Worm (Caenorhabditis elegans) whole organism, mixed stage, embryonic: ENCODE measurements around the gene casy-1.

Source experiments
- M03D4.4 ChIP-seq: sonication (generic microtip); optimal IDR thresholded peaks from 2 replicates; lab custom pipeline; 2017; ENCODE audit warnings: mild to moderate bottlenecking, missing genetic modification characterization, missing compliant biosample characterization
- bed-3 ChIP-seq: fragments of 200-800 bp; sonication (Bioruptor generic); optimal IDR thresholded peaks from 3 replicates; lab custom pipeline; 2018; ENCODE audit warnings: mild to moderate bottlenecking, missing genetic modification characterization, moderate library complexity, missing compliant biosample characterization
- blmp-1 ChIP-seq: fragments of 150-350 bp; optimal IDR thresholded peaks from 2 replicates; lab custom pipeline; 2014; ENCODE audit warnings: missing biosample characterization, missing genetic modification characterization
- ceh-39 ChIP-seq: fragments of 150-350 bp; optimal IDR thresholded peaks from 2 replicates; lab custom pipeline; 2014; ENCODE audit warnings: missing biosample characterization, missing genetic modification characterization
- ceh-43 ChIP-seq: fragments of 200-800 bp; sonication (Bioruptor generic); optimal IDR thresholded peaks from 2 replicates; lab custom pipeline; 2018; ENCODE audit warnings: mild to moderate bottlenecking, missing genetic modification characterization, moderate library complexity, missing compliant biosample characterization
- ceh-83 ChIP-seq: fragments of 200-800 bp; sonication (Bioruptor generic); optimal IDR thresholded peaks from 2 replicates; lab custom pipeline; 2018; ENCODE audit warnings: mild to moderate bottlenecking, missing genetic modification characterization, missing compliant biosample characterization
- ces-1 ChIP-seq: fragments of 150-350 bp; optimal IDR thresholded peaks from 2 replicates; lab custom pipeline; 2014; ENCODE audit warnings: missing biosample characterization, missing genetic modification reagents, missing genetic modification characterization
- elt-1 ChIP-seq: sonication (generic microtip); optimal IDR thresholded peaks from 2 replicates; lab custom pipeline; 2017; ENCODE audit warnings: missing genetic modification characterization, mild to moderate bottlenecking, missing compliant biosample characterization, antibody characterized with exemption, moderate library complexity, borderline replicate concordance; ENCODE audit not compliant: insufficient read depth
- elt-3 ChIP-seq: fragments of 150-350 bp; optimal IDR thresholded peaks from 2 replicates; lab custom pipeline; 2014; ENCODE audit warnings: missing biosample characterization, missing genetic modification characterization
- ham-2 ChIP-seq: fragments of 200-800 bp; sonication (Bioruptor generic); optimal IDR thresholded peaks from 2 replicates; lab custom pipeline; 2018; ENCODE audit warnings: mild to moderate bottlenecking, missing genetic modification characterization, missing compliant biosample characterization
- hlh-1 ChIP-seq: fragments of 150-350 bp; optimal IDR thresholded peaks from 2 replicates; lab custom pipeline; 2014; ENCODE audit warnings: missing biosample characterization, missing genetic modification reagents, missing genetic modification characterization
- lin-13 ChIP-seq: fragments of 150-350 bp; optimal IDR thresholded peaks from 2 replicates; lab custom pipeline; 2014; ENCODE audit warnings: missing biosample characterization, missing genetic modification characterization
- lin-32 ChIP-seq: fragments of 200-800 bp; sonication (Bioruptor generic); optimal IDR thresholded peaks from 2 replicates; lab custom pipeline; 2018; ENCODE audit warnings: mild to moderate bottlenecking, missing genetic modification characterization, missing compliant biosample characterization
- lsy-2 ChIP-seq: fragments of 150-350 bp; optimal IDR thresholded peaks from 2 replicates; lab custom pipeline; 2014; ENCODE audit warnings: missing biosample characterization, missing genetic modification characterization
- mep-1 ChIP-seq: fragments of 150-350 bp; optimal IDR thresholded peaks from 2 replicates; lab custom pipeline; 2017; ENCODE audit warnings: missing biosample characterization, missing genetic modification reagents, missing genetic modification characterization, inconsistent platforms
- mls-2 ChIP-seq: sonication (generic microtip); optimal IDR thresholded peaks from 2 replicates; lab custom pipeline; 2016; ENCODE audit warnings: mild to moderate bottlenecking, missing genetic modification characterization, moderate library complexity, missing compliant biosample characterization
- nhr-12 ChIP-seq: fragments of 150-350 bp; optimal IDR thresholded peaks from 2 replicates; lab custom pipeline; 2014; ENCODE audit warnings: missing biosample characterization, missing genetic modification characterization
- nhr-2 ChIP-seq: fragments of 150-350 bp; optimal IDR thresholded peaks from 2 replicates; lab custom pipeline; 2014; ENCODE audit warnings: missing biosample characterization, missing genetic modification characterization
- nhr-237 ChIP-seq: fragments of 150-350 bp; optimal IDR thresholded peaks from 2 replicates; lab custom pipeline; 2014; ENCODE audit warnings: missing biosample characterization, missing genetic modification characterization
- nhr-28 ChIP-seq: fragments of 150-350 bp; optimal IDR thresholded peaks from 2 replicates; lab custom pipeline; 2014; ENCODE audit warnings: missing biosample characterization, missing genetic modification characterization
- nhr-76 ChIP-seq: sonication (generic microtip); optimal IDR thresholded peaks from 2 replicates; lab custom pipeline; 2017; ENCODE audit warnings: missing biosample characterization, missing genetic modification characterization
- pha-4 ChIP-seq: fragments of 150-350 bp; optimal IDR thresholded peaks from 2 replicates; lab custom pipeline; 2018; ENCODE audit warnings: missing biosample characterization, missing genetic modification reagents, missing genetic modification characterization
- sem-2 ChIP-seq: fragments of 200-800 bp; sonication (Bioruptor generic); optimal IDR thresholded peaks from 2 replicates; lab custom pipeline; 2018; ENCODE audit warnings: mild to moderate bottlenecking, missing genetic modification characterization, missing compliant biosample characterization
- snpc-4 ChIP-seq: fragments of 150-350 bp; optimal IDR thresholded peaks from 2 replicates; lab custom pipeline; 2014; ENCODE audit warnings: missing biosample characterization, missing genetic modification characterization
- sptf-1 ChIP-seq: sonication (generic microtip); optimal IDR thresholded peaks from 2 replicates; lab custom pipeline; 2017; ENCODE audit warnings: mild to moderate bottlenecking, missing genetic modification characterization, moderate library complexity, missing compliant biosample characterization
- tbx-8 ChIP-seq: fragments of 200-800 bp; sonication (Bioruptor generic); optimal IDR thresholded peaks from 2 replicates; lab custom pipeline; 2018; ENCODE audit warnings: mild to moderate bottlenecking, missing genetic modification characterization, moderate library complexity, missing compliant biosample characterization
- unc-120 ChIP-seq: sonication (generic microtip); optimal IDR thresholded peaks from 2 replicates; lab custom pipeline; 2017; ENCODE audit warnings: missing genetic modification characterization, missing compliant biosample characterization; ENCODE audit not compliant: poor library complexity, severe bottlenecking
- unc-39 ChIP-seq: fragments of 150-350 bp; optimal IDR thresholded peaks from 2 replicates; lab custom pipeline; 2014; ENCODE audit warnings: missing biosample characterization, missing genetic modification characterization
- unc-62 ChIP-seq: fragments of 150-350 bp; optimal IDR thresholded peaks from 2 replicates; lab custom pipeline; 2014; ENCODE audit warnings: missing biosample characterization, missing genetic modification reagents, missing genetic modification characterization
- zip-8 ChIP-seq: fragments of 150-350 bp; optimal IDR thresholded peaks from 2 replicates; lab custom pipeline; 2014; ENCODE audit warnings: missing biosample characterization, missing genetic modification characterization
- ztf-11 ChIP-seq: fragments of 150-350 bp; optimal IDR thresholded peaks from 2 replicates; lab custom pipeline; 2014; ENCODE audit warnings: missing biosample characterization, missing genetic modification characterization

casy-1 gene

ce11 chrII:5990668-5991067 is 34.2 kb upstream of the casy-1 start, which contains the start of gene ins-3:
Gene ins-3, minus strand, starts transcription at chrII:5990768.
- TF ChIP-seq mep-1 (tag; lab: Kevin White, UChicago) (no peak), bed-3 (no peak), unc-62 (GFP tag; lab: Kevin White, UChicago) (no peak), ham-2 (GFP tag; lab: Kevin White, UChicago) (no peak), M03D4.4 (tag; lab: Kevin White, UChicago) (no peak), nhr-237 (tag; lab: Kevin White, UChicago) (no peak), ces-1 (GFP tag; lab: Kevin White, UChicago) (no peak), unc-120 (tag; lab: Kevin White, UChicago) (no peak), mls-2 (tag; lab: Kevin White, UChicago) (no peak), ztf-11 (no peak), nhr-12 (tag; lab: Kevin White, UChicago) (no peak), unc-39 (no peak), hlh-1 (tag; lab: Kevin White, UChicago) (no peak), nhr-28 (tag; lab: Kevin White, UChicago) (no peak)

ce11 chrII:5988224-5988623 is 31.7 kb upstream of the casy-1 start, which contains the start of gene ins-2:
Gene ins-2, plus strand, starts transcription at chrII:5988524.
- TF ChIP-seq unc-39 (no peak), zip-8 (peak; percentile 51), lin-32 (peak; percentile 46), pha-4 (tag; lab: Kevin White, UChicago) (no peak), tbx-8 (GFP tag; lab: Kevin White, UChicago) (no peak), M03D4.4 (tag; lab: Kevin White, UChicago) (no peak)

DNA sequence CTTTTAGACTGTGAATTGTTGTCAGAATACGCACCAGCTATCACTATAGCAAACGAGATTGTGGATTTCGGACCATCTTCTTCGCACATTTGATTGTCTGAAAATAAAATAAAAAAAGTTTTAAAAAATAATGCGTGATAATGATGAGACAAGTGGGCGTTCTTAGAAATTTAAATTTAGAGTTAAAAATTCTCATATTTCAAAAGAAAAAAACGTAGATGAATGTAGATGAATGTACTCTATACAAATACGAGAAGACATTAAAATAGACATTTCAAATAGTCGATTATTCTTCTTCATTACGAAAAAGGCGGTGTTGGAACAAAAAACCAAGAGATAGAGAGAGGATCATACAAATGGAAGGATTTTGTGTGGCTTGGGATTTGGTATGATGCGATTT is 18.4 kb upstream of the casy-1 start, which contains the start of gene B0034.5:
Gene B0034.5, minus strand, starts transcription at position 101 of the 400 bp plus-strand sequence.
- TF ChIP-seq ceh-39 (no peak), tbx-8 (GFP tag; lab: Kevin White, UChicago) (no peak), ham-2 (GFP tag; lab: Kevin White, UChicago) (no peak), sptf-1 (tag; lab: Kevin White, UChicago) (no peak), unc-39 (no peak), elt-1 (tag; lab: Kevin White, UChicago) (no peak), M03D4.4 (tag; lab: Kevin White, UChicago) (no peak), bed-3 (no peak), nhr-12 (tag; lab: Kevin White, UChicago) (no peak), ceh-83 (GFP tag; lab: Kevin White, UChicago) (no peak), pha-4 (tag; lab: Kevin White, UChicago) (no peak), nhr-28 (tag; lab: Kevin White, UChicago) (no peak), blmp-1 (no peak), ztf-11 (no peak), mls-2 (tag; lab: Kevin White, UChicago) (no peak), unc-120 (tag; lab: Kevin White, UChicago) (no peak), unc-62 (GFP tag; lab: Kevin White, UChicago) (no peak), ceh-43 (GFP tag; lab: Kevin White, UChicago) (no peak)
- TF ChIP-seq, all 35 proteins: peak for 0

ce11 chrII:5969303-5969702 is 12.8 kb upstream of the casy-1 start, which contains the start of gene B0034.4:
Gene B0034.4, minus strand, starts transcription at chrII:5969531.
- TF ChIP-seq elt-3 (no peak), snpc-4 (tag; lab: Kevin White, UChicago) (no peak), zip-8 (no peak), pha-4 (tag; lab: Kevin White, UChicago) (no peak), elt-1 (tag; lab: Kevin White, UChicago) (no peak), lsy-2 (tag; lab: Kevin White, UChicago) (no peak), mls-2 (tag; lab: Kevin White, UChicago) (no peak), unc-39 (no peak), sptf-1 (tag; lab: Kevin White, UChicago) (no peak), ztf-11 (no peak), hlh-1 (tag; lab: Kevin White, UChicago) (no peak), mep-1 (tag; lab: Kevin White, UChicago) (no peak), nhr-12 (tag; lab: Kevin White, UChicago) (no peak), sem-2 (no peak), ceh-39 (no peak), lin-13 (tag; lab: Kevin White, UChicago) (no peak)
- TF ChIP-seq, all 35 proteins: peak for 0

DNA sequence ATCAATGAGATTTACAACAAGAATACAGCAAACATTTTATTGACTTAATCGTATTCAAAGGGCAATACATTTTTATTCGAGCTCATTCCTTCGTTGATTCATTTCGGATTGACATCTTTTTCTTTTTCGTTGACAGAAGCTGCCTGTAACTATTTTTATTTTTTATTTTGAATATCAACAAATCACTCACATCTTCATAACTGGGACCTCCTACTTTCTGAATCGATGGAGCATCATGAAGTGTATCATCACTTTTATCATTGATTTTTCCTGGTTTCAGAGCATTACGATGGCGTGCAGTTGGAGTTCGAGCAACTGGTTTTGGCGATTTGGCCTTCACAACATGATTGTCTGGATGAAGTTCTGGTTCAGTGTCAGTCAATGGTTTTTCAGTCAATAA is 11.6 kb upstream of the casy-1 start, which contains the start of gene B0034.1:
Gene B0034.1, plus strand, starts transcription at position 301 of the 400 bp plus-strand sequence.
- no peak for TF ChIP-seq nhr-28 (tag; lab: Kevin White, UChicago)
- TF ChIP-seq ceh-39 = no peak
- TF ChIP-seq snpc-4 (tag; lab: Kevin White, UChicago) = no peak
- TF ChIP-seq blmp-1 = no peak
- TF ChIP-seq nhr-2 (tag; lab: Kevin White, UChicago) = no peak
- no peak for TF ChIP-seq ztf-11
- TF ChIP-seq nhr-76 (tag; lab: Kevin White, UChicago) = no peak
- TF ChIP-seq mep-1 (tag; lab: Kevin White, UChicago) = no peak
